Worm (Caenorhabditis elegans): ENCODE results near the gene isy-1.

isy-1 gene

DNA sequence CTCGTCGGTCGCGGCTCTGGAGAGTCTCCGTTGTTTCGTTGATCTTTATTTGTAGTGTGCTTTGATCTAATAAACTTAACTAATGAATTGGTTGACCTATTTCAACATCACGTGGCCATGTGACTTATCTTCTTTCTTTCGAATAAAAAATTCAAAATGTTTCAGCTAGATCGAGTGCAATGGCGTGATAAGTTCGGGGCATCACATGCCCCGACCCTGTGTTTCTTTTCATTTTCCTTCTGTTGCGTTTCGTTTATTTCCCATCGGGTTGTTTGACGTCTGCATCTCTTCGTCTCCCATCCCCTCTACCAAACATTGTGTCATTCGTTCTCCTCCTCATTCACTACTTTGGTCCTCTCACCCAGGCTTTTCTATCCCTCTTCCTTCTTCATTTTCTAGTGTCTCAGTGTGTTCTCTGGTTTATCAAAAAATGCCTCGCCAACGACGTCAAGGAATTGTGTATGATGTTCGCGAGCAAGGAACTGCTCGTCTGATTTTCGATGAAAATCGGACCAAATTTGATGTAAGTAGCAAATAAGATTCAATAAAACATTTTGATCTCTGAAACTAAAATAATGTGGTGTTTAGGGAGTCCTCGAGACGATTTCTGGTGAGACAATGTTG lies 48.7 kb downstream of the isy-1 start, which contains the start of gene F17C11.4 (continued):
- no peak for TF ChIP-seq nfya-1 (tag; optimal IDR thresholded peaks at IDR 0.05; ENCODE audit: borderline replicate concordance, insufficient read depth)
- TF ChIP-seq attf-6 (GFP tag; IDR thresholded peaks at IDR 0.05): no peak
- peak; percentile 20 for TF ChIP-seq F57C9.4 (tag; optimal IDR thresholded peaks at IDR 0.05)
- TF ChIP-seq repo-1 (tag; optimal IDR thresholded peaks at IDR 0.05): no peak
- 0 out of 2 replicates have a peak, but pooled peaks have one; percentile 10 for TF ChIP-seq rcor-1 (GFP tag; IDR thresholded peaks at IDR 0.05)
- no peak for TF ChIP-seq F23B12.7 (tag; optimal IDR thresholded peaks at IDR 0.05; ENCODE audit: insufficient read depth)
- no peak for TF ChIP-seq Y53F4B.3 (GFP tag; IDR thresholded peaks at IDR 0.05)
- no peak for TF ChIP-seq zim-3 (tag; optimal IDR thresholded peaks at IDR 0.05)
- peak; percentile 53; the same call in 1 of the 2 replicates for TF ChIP-seq hmg-1.2 (GFP tag; IDR thresholded peaks at IDR 0.05)
- TF ChIP-seq Y95B8A.8 (GFP tag; IDR thresholded peaks at IDR 0.05): no peak
- TF ChIP-seq efl-1 (GFP tag; optimal IDR thresholded peaks at IDR 0.05): no peak
- no peak for TF ChIP-seq pbrm-1 (GFP tag; IDR thresholded peaks at IDR 0.05)
- no peak for TF ChIP-seq T07F8.4 (tag; optimal IDR thresholded peaks at IDR 0.05)
- peak; percentile 85 for TF ChIP-seq somi-1 (GFP tag; optimal IDR thresholded peaks at IDR 0.05)
- TF ChIP-seq lin-54 (GFP tag; optimal IDR thresholded peaks at IDR 0.05): peak; percentile 20
- TF ChIP-seq F39B2.1 (GFP tag; IDR thresholded peaks at IDR 0.05): no peak
- TF ChIP-seq chd-7 (tag; optimal IDR thresholded peaks at IDR 0.05): no peak
- peak; percentile 62 for TF ChIP-seq ZK185.1 (tag; optimal IDR thresholded peaks at IDR 0.05; ENCODE audit: poor library complexity, severe bottlenecking)
- TF ChIP-seq let-607 (tag; optimal IDR thresholded peaks at IDR 0.05): peak; percentile 38 to 44
- TF ChIP-seq lsy-27 (tag; optimal IDR thresholded peaks at IDR 0.05; ENCODE audit: borderline replicate concordance, insufficient read depth): no peak
- TF ChIP-seq ekl-4 (GFP tag; IDR thresholded peaks at IDR 0.05): peak; percentile 40; the same call in 1 of the 2 replicates
- TF ChIP-seq ztf-28 (GFP tag; IDR thresholded peaks at IDR 0.05): no peak
- no peak for TF ChIP-seq dpff-1 (tag; optimal IDR thresholded peaks at IDR 0.05)
- no peak for TF ChIP-seq F57A8.1 (GFP tag; optimal IDR thresholded peaks at IDR 0.05)
- TF ChIP-seq attf-5 (GFP tag; optimal IDR thresholded peaks at IDR 0.05): peak; percentile 74
- no peak for TF ChIP-seq nfya-2 (GFP tag; IDR thresholded peaks at IDR 0.05)
- TF ChIP-seq F52B5.7 (tag; optimal IDR thresholded peaks at IDR 0.05): no peak
- no peak for TF ChIP-seq snpc-1.3 (tag; optimal IDR thresholded peaks at IDR 0.05; ENCODE audit: insufficient read depth)
- TF ChIP-seq lin-26 (GFP tag; IDR thresholded peaks at IDR 0.05): peak; percentile 66; the same call in 1 of the 2 replicates
- no peak for TF ChIP-seq F10E7.11 (tag; optimal IDR thresholded peaks at IDR 0.05)
- no peak for TF ChIP-seq lin-35 (GFP tag; optimal IDR thresholded peaks at IDR 0.05)
- no peak for TF ChIP-seq ceh-91 (GFP tag; IDR thresholded peaks at IDR 0.05)
- peak; percentile 50 for TF ChIP-seq tbp1 (GFP tag; optimal IDR thresholded peaks at IDR 0.05)
- peak; percentile 31 for TF ChIP-seq ztf-18 (tag; optimal IDR thresholded peaks at IDR 0.05)
- no peak for TF ChIP-seq rec-8 (tag; optimal IDR thresholded peaks at IDR 0.05)
- no peak for TF ChIP-seq ztf-25 (GFP tag; IDR thresholded peaks at IDR 0.05)
- TF ChIP-seq F37B4.10 (GFP tag; IDR thresholded peaks at IDR 0.05): no peak
- TF ChIP-seq nfyb-1 (GFP tag; IDR thresholded peaks at IDR 0.05): no peak
- no peak for TF ChIP-seq hlh-12 (tag; optimal IDR thresholded peaks at IDR 0.05)
- no peak; the same call in 1 of the 2 replicates for TF ChIP-seq lir-1 (GFP tag; conservative IDR thresholded peaks at IDR 0.05)
- TF ChIP-seq fkh-3 (tag; optimal IDR thresholded peaks at IDR 0.05): no peak
- no peak for TF ChIP-seq lsl-1 (GFP tag; optimal IDR thresholded peaks at IDR 0.05)
- no peak for TF ChIP-seq F49E8.2 (tag; optimal IDR thresholded peaks at IDR 0.05; ENCODE audit: insufficient read depth)
- no peak for TF ChIP-seq hlh-26 (GFP tag; conservative IDR thresholded peaks at IDR 0.05)
- no peak for TF ChIP-seq rpc-1 (optimal IDR thresholded peaks at IDR 0.05)
- no peak for TF ChIP-seq rpc-1 (tag; optimal IDR thresholded peaks at IDR 0.05)
- no peak for TF ChIP-seq B0035.1 (tag; optimal IDR thresholded peaks at IDR 0.05)

Data from whole organism, young adult.